Worm (Caenorhabditis elegans) whole organism, early embryonic: Measurements from ENCODE around the gene mdf-2.

Experiments used
- B0310.2 ChIP-seq: sonication (generic microtip); optimal IDR thresholded peaks from 2 replicates; lab custom pipeline; 2016; ENCODE audit warnings: mild to moderate bottlenecking, missing genetic modification characterization, missing compliant biosample characterization
- F13C5.2 ChIP-seq: sonication (generic microtip); optimal IDR thresholded peaks from 2 replicates; lab custom pipeline; 2017; ENCODE audit warnings: mild to moderate bottlenecking, missing genetic modification characterization, inconsistent platforms, missing compliant biosample characterization
- ama-1 ChIP-seq: fragments of 150-350 bp; optimal IDR thresholded peaks from 2 replicates; lab custom pipeline; 2014
- ceh-13 ChIP-seq: fragments of 200-800 bp; sonication (Bioruptor generic); optimal IDR thresholded peaks from 2 replicates; lab custom pipeline; 2018; ENCODE audit warnings: mild to moderate bottlenecking, missing genetic modification characterization, missing compliant biosample characterization
- ets-7 ChIP-seq: sonication (generic microtip); optimal IDR thresholded peaks from 2 replicates; lab custom pipeline; 2016; ENCODE audit warnings: missing genotype, missing genetic modification characterization, missing compliant biosample characterization
- flt-1 ChIP-seq: fragments of 200-800 bp; sonication (Bioruptor generic); IDR thresholded peaks from 2 replicates; pipeline ENCODE4 v1.3.6; 2022; ENCODE audit warnings: missing genetic modification characterization, missing compliant biosample characterization
- hmg-4 ChIP-seq: fragments of 200-800 bp; sonication (Bioruptor generic); optimal IDR thresholded peaks from 2 replicates; lab custom pipeline; 2018; ENCODE audit warnings: mild to moderate bottlenecking, missing genetic modification characterization, missing compliant biosample characterization
- hnd-1 ChIP-seq: sonication (generic microtip); optimal IDR thresholded peaks from 2 replicates; lab custom pipeline; 2016; ENCODE audit warnings: missing genetic modification characterization, missing compliant biosample characterization
- sea-1 ChIP-seq: fragments of 200-800 bp; sonication (Bioruptor generic); conservative IDR thresholded peaks from 2 replicates; pipeline ENCODE4 v1.3.6; 2022; ENCODE audit warnings: missing genetic modification characterization, missing compliant biosample characterization
- tbx-11 ChIP-seq: fragments of 200-800 bp; sonication (Bioruptor generic); IDR thresholded peaks from 2 replicates; pipeline ENCODE4 v1.3.6; 2022; ENCODE audit warnings: missing genetic modification characterization, missing compliant biosample characterization
- tbx-37 ChIP-seq: fragments of 200-800 bp; sonication (Bioruptor generic); conservative IDR thresholded peaks from 2 replicates; pipeline ENCODE4 v1.3.6; 2022; ENCODE audit warnings: missing genetic modification reagents, missing genetic modification characterization, missing compliant biosample characterization

DNA sequence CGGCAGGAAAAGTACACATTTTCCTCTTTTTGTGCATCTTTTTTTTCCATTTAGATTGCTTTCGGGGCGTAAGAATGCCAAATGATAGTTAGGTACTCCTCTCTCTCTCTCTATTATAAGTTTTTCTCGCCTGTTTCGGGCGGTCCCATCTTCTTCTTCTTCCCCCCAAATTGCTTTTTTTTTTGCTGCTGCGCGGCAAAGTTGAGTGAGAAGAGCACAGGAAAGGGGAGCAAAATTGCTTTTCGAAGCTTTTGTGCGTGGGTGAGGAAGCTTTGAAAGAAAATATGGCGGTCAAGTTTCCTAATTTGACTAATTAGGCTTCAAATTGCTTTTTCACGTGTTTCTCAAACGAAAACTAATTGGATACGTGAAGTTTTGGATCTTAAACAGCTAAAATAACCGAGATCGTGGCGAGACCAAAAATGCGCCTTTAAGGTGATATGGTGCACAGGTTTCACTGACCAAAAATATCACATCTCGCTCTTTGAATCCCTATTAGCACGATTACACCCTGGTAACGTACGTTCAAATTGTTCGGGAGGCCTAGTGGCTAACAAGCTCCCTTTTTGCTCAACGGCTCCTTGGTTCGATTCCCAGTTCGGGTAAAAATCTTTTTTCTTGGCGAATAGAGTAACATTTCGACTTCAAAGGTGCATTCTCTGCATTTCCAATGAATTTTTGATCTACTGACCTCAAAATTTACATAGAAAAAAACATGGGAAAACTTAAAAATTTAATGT, 15.6 kb upstream of the mdf-2 start:
- TF ChIP-seq hnd-1 (tag; lab: Kevin White, UChicago) (no peak), ama-1 (no peak), sea-1 (GFP tag; lab: Robert Waterston, UW) (no peak), flt-1 (GFP tag; lab: Robert Waterston, UW) (no peak), ets-7 (tag; lab: Kevin White, UChicago) (no peak), ceh-13 (GFP tag; lab: Kevin White, UChicago) (no peak), B0310.2 (tag; lab: Kevin White, UChicago) (no peak), F13C5.2 (tag; lab: Kevin White, UChicago) (no peak), tbx-37 (no peak), tbx-11 (GFP tag; lab: Robert Waterston, UW) (no peak), hmg-4 (GFP tag; lab: Kevin White, UChicago) (no peak)
